Worm (Caenorhabditis elegans): ENCODE measurements around the gene sma-9.

The sma-9 gene

ce11 chrX:10770988-10771496 lies 2.0 kb downstream of the sma-9 start (continued):
- TF ChIP-seq zip-11 (GFP tag; IDR thresholded peaks at IDR 0.05) (no peak), daf-8 (GFP tag; IDR thresholded peaks at IDR 0.05) (no peak), nhr-77 (tag; optimal IDR thresholded peaks at IDR 0.05) (peak; percentile 82), fos-1 (tag; optimal IDR thresholded peaks at IDR 0.05) (no peak), T20F7.1 (GFP tag; optimal IDR thresholded peaks at IDR 0.05) (peak; percentile 46), vab-7 (GFP tag; IDR thresholded peaks at IDR 0.05) (no peak), snpc-1.2 (GFP tag; IDR thresholded peaks at IDR 0.05) (no peak), egl-43 (GFP tag; IDR thresholded peaks at IDR 0.05) (0 out of 2 replicates have a peak, but pooled peaks have one; percentile 51), cey-2 (tag; optimal IDR thresholded peaks at IDR 0.05; ENCODE audit: borderline replicate concordance, insufficient read depth) (peak; percentile 67), mxl-3 (GFP tag; optimal IDR thresholded peaks at IDR 0.05) (peak; percentile 73), Y48G9A.11 (GFP tag; IDR thresholded peaks at IDR 0.05) (no peak), dmd-6 (GFP tag; IDR thresholded peaks at IDR 0.05) (peak; percentile 93), madf-5 (GFP tag; IDR thresholded peaks at IDR 0.05) (no peak), nhr-111 (GFP tag; optimal IDR thresholded peaks at IDR 0.05) (no peak), gei-8 (GFP tag; optimal IDR thresholded peaks at IDR 0.05) (no peak), lin-39 (tag; optimal IDR thresholded peaks at IDR 0.05) (peak; percentile 71), ama-1 (optimal IDR thresholded peaks at IDR 0.05) (no peak), aly-2 (tag; optimal IDR thresholded peaks at IDR 0.05) (no peak), ces-1 (GFP tag; optimal IDR thresholded peaks at IDR 0.05) (peak; percentile 56), lin-13 (GFP tag; optimal IDR thresholded peaks at IDR 0.05) (peak; percentile 46), mes-2 (tag; optimal IDR thresholded peaks at IDR 0.05; ENCODE audit: poor library complexity, severe bottlenecking) (peak; percentile 41), daf-12 (tag; optimal IDR thresholded peaks at IDR 0.05) (no peak), egl-27 (tag; optimal IDR thresholded peaks at IDR 0.05) (no peak), R02D3.7 (tag; optimal IDR thresholded peaks at IDR 0.05) (no peak), nhr-11 (tag; optimal IDR thresholded peaks at IDR 0.05) (peak; percentile 92), dmd-8 (GFP tag; IDR thresholded peaks at IDR 0.05) (no peak), lin-15B (tag; optimal IDR thresholded peaks at IDR 0.05) (no peak), nhr-41 (GFP tag; IDR thresholded peaks at IDR 0.05) (no peak), duxl-1 (tag; optimal IDR thresholded peaks at IDR 0.05; ENCODE audit: poor library complexity) (no peak), nhr-10 (tag; optimal IDR thresholded peaks at IDR 0.05) (peak; percentile 70), ctbp-1 (GFP tag; IDR thresholded peaks at IDR 0.05) (peak; percentile 87), Y105C5A.15 (GFP tag; IDR thresholded peaks at IDR 0.05) (no peak), nhr-76 (tag; optimal IDR thresholded peaks at IDR 0.05) (peak; percentile 72), unc-62 (GFP tag; optimal IDR thresholded peaks at IDR 0.05 in 1 of 2) (peak in 1 of 2 experiments; percentile 100), unc-62 (tag; optimal IDR thresholded peaks at IDR 0.05) (no peak), hif-1 (tag; optimal IDR thresholded peaks at IDR 0.05) (peak; percentile 39 to 76), sdz-12 (GFP tag; optimal IDR thresholded peaks at IDR 0.05) (no peak), mep-1 (tag; optimal IDR thresholded peaks at IDR 0.05) (peak; percentile 93), unc-39 (tag; optimal IDR thresholded peaks at IDR 0.05) (no peak), jun-1 (tag; optimal IDR thresholded peaks at IDR 0.05) (no peak), rbr-2 (tag; optimal IDR thresholded peaks at IDR 0.05) (peak; percentile 86), mdl-1 (tag; optimal IDR thresholded peaks at IDR 0.05) (peak; percentile 62 to 91), nhr-237 (tag; optimal IDR thresholded peaks at IDR 0.05) (no peak), aha-1 (tag) (peak; percentile 97), zfp-3 (GFP tag; conservative IDR thresholded peaks at IDR 0.05) (no peak), lim-7 (GFP tag; IDR thresholded peaks at IDR 0.05) (no peak), ceh-82 (tag; optimal IDR thresholded peaks at IDR 0.05) (no peak), tra-1 (GFP tag; IDR thresholded peaks at IDR 0.05) (peak; percentile 92), spr-3 (GFP tag; optimal IDR thresholded peaks at IDR 0.05) (no peak), tag-97 (GFP tag; IDR thresholded peaks at IDR 0.05) (no peak), lin-1 (GFP tag; IDR thresholded peaks at IDR 0.05) (peak; percentile 71; the same call in 1 of the 2 replicates), set-16 (GFP tag; IDR thresholded peaks at IDR 0.05) (peak; percentile 66)
